Worm (Caenorhabditis elegans) whole organism, young adult: Measurements from ENCODE around the gene eef-1A.2.

Experiments
- B0261.1 ChIP-seq: sonication (generic microtip); optimal IDR thresholded peaks from 2 replicates; lab custom pipeline; 2016; ENCODE audit warnings: mild to moderate bottlenecking, missing genetic modification characterization, moderate library complexity, missing compliant biosample characterization
- C06A6.2 ChIP-seq: fragments of 200-800 bp; sonication (Bioruptor generic); conservative IDR thresholded peaks from 2 replicates; pipeline ENCODE4 v1.3.6; 2022; ENCODE audit warnings: missing genetic modification characterization, missing compliant biosample characterization
- F23B12.7 ChIP-seq: sonication (generic microtip); optimal IDR thresholded peaks from 2 replicates; lab custom pipeline; 2017; ENCODE audit warnings: missing genetic modification characterization, mild to moderate bottlenecking, missing compliant biosample characterization, antibody characterized with exemption, moderate library complexity; ENCODE audit not compliant: insufficient read depth
- F33H1.4 ChIP-seq: fragments of 200-800 bp; sonication (Bioruptor generic); IDR thresholded peaks from 2 replicates; pipeline ENCODE4 v1.3.6; 2022; ENCODE audit warnings: missing genetic modification reagents, missing genetic modification characterization, missing compliant biosample characterization
- F39B2.1 ChIP-seq: fragments of 200-800 bp; sonication (Bioruptor generic); IDR thresholded peaks from 2 replicates; pipeline ENCODE4 v1.3.6; 2022; ENCODE audit warnings: missing genetic modification reagents, missing genetic modification characterization, missing compliant biosample characterization
- ZK185.1 ChIP-seq: sonication (generic microtip); optimal IDR thresholded peaks from 2 replicates; lab custom pipeline; 2016; ENCODE audit warnings: mild to moderate bottlenecking, missing genetic modification characterization, missing compliant biosample characterization; ENCODE audit not compliant: poor library complexity, severe bottlenecking
- akir-1 ChIP-seq: fragments of 200-800 bp; sonication (Bioruptor generic); optimal IDR thresholded peaks from 2 replicates; lab custom pipeline; 2018; ENCODE audit warnings: mild to moderate bottlenecking, missing genetic modification characterization, moderate library complexity, missing compliant biosample characterization
- aptf-2 ChIP-seq: fragments of 200-800 bp; sonication (Bioruptor generic); conservative IDR thresholded peaks from 2 replicates; pipeline ENCODE4 v1.3.6; 2022; ENCODE audit warnings: missing genetic modification reagents, missing genetic modification characterization, missing compliant biosample characterization
- attf-3 ChIP-seq: fragments of 200-800 bp; sonication (Bioruptor generic); conservative IDR thresholded peaks from 2 replicates; pipeline ENCODE4 v1.3.6; 2022; ENCODE audit warnings: missing genetic modification reagents, missing genetic modification characterization, missing compliant biosample characterization
- attf-5 ChIP-seq: fragments of 200-800 bp; sonication (Bioruptor generic); optimal IDR thresholded peaks from 2 replicates; lab custom pipeline; 2018; ENCODE audit warnings: mild to moderate bottlenecking, missing genetic modification characterization, missing compliant biosample characterization
- bed-1 ChIP-seq: fragments of 200-800 bp; sonication (Bioruptor generic); IDR thresholded peaks from 2 replicates; pipeline ENCODE4 v1.3.6; 2022; ENCODE audit warnings: missing genetic modification reagents, missing genetic modification characterization, missing compliant biosample characterization
- ccch-3 ChIP-seq: fragments of 200-800 bp; sonication (Bioruptor generic); optimal IDR thresholded peaks from 2 replicates; lab custom pipeline; 2018; ENCODE audit warnings: mild to moderate bottlenecking, missing genetic modification characterization, missing compliant biosample characterization
- ceh-100 ChIP-seq: fragments of 200-800 bp; sonication (Bioruptor generic); IDR thresholded peaks from 2 replicates; pipeline ENCODE4 v1.3.6; 2022; ENCODE audit warnings: missing genetic modification reagents, missing genetic modification characterization, missing compliant biosample characterization
- ceh-91 ChIP-seq: fragments of 200-800 bp; sonication (Bioruptor generic); IDR thresholded peaks from 2 replicates; pipeline ENCODE4 v1.3.6; 2022; ENCODE audit warnings: missing genetic modification reagents, missing genetic modification characterization, missing compliant biosample characterization
- dox-1 ChIP-seq: fragments of 200-800 bp; sonication (Bioruptor generic); IDR thresholded peaks from 2 replicates; pipeline ENCODE4 v1.3.6; 2022; ENCODE audit warnings: missing genetic modification reagents, missing genetic modification characterization, missing compliant biosample characterization
- egrh-3 ChIP-seq: fragments of 200-800 bp; sonication (Bioruptor generic); IDR thresholded peaks from 2 replicates; pipeline ENCODE4 v1.3.6; 2022; ENCODE audit warnings: missing genetic modification reagents, missing genetic modification characterization, missing compliant biosample characterization
- hlh-12 ChIP-seq: sonication (generic microtip); optimal IDR thresholded peaks from 2 replicates; lab custom pipeline; 2016; ENCODE audit warnings: missing genetic modification characterization, missing compliant biosample characterization
- hmg-1.2 ChIP-seq: fragments of 200-800 bp; sonication (Bioruptor generic); IDR thresholded peaks from 2 replicates; pipeline ENCODE4 v1.3.6; 2022; ENCODE audit warnings: missing genetic modification reagents, missing genetic modification characterization, missing compliant biosample characterization
- hsf-1 ChIP-seq: fragments of 200-800 bp; sonication (Bioruptor generic); IDR thresholded peaks from 2 replicates; pipeline ENCODE4 v1.3.6; 2022; ENCODE audit warnings: missing genetic modification reagents, missing genetic modification characterization, missing compliant biosample characterization
- let-607 ChIP-seq, 2 experiments: fragments of 200-800 bp in 1 of 2; sonication (Bioruptor generic) in 1 of 2; sonication (generic microtip) in 1 of 2; optimal IDR thresholded peaks; 2 replicates each; lab custom pipeline; 2016 to 2018; ENCODE audit warnings: mild to moderate bottlenecking in 2 of 2, missing compliant biosample characterization in 2 of 2, missing genetic modification characterization in 2 of 2, moderate library complexity in 2 of 2, missing genotype in 1 of 2
- lir-1 ChIP-seq: fragments of 200-800 bp; sonication (Bioruptor generic); conservative IDR thresholded peaks from 2 replicates; pipeline ENCODE4 v1.3.6; 2022; ENCODE audit warnings: missing genetic modification reagents, missing genetic modification characterization, missing compliant biosample characterization
- lsy-27 ChIP-seq: sonication (generic microtip); optimal IDR thresholded peaks from 2 replicates; lab custom pipeline; 2017; ENCODE audit warnings: missing genetic modification characterization, mild to moderate bottlenecking, missing compliant biosample characterization, antibody characterized with exemption, missing genotype, borderline replicate concordance; ENCODE audit not compliant: insufficient read depth
- madf-10 ChIP-seq: sonication (generic microtip); optimal IDR thresholded peaks from 2 replicates; lab custom pipeline; 2016; ENCODE audit warnings: mild to moderate bottlenecking, missing genetic modification characterization, missing compliant biosample characterization
- mes-4 ChIP-seq: sonication (generic microtip); optimal IDR thresholded peaks from 2 replicates; lab custom pipeline; 2016; ENCODE audit warnings: missing genotype, missing genetic modification characterization, missing compliant biosample characterization
- mxl-1 ChIP-seq: sonication (generic microtip); optimal IDR thresholded peaks from 2 replicates; lab custom pipeline; 2016; ENCODE audit warnings: missing genetic modification characterization, missing compliant biosample characterization
- nhr-80 ChIP-seq: sonication (generic microtip); optimal IDR thresholded peaks from 2 replicates; lab custom pipeline; 2016; ENCODE audit warnings: missing genetic modification characterization, missing compliant biosample characterization
- nhr-90 ChIP-seq: sonication (generic microtip); optimal IDR thresholded peaks from 2 replicates; lab custom pipeline; 2016; ENCODE audit warnings: missing genotype, mild to moderate bottlenecking, missing genetic modification characterization, missing compliant biosample characterization
- rec-8 ChIP-seq, 2 experiments: sonication (generic microtip); optimal IDR thresholded peaks; 2 replicates each; lab custom pipeline; 2016; ENCODE audit warnings: mild to moderate bottlenecking in 2 of 2, missing genetic modification characterization in 2 of 2, missing genetic modification reagents in 2 of 2, missing genotype in 2 of 2, missing biosample characterization in 1 of 2, missing compliant biosample characterization in 1 of 2, moderate library complexity in 1 of 2
- somi-1 ChIP-seq: fragments of 200-800 bp; sonication (Bioruptor generic); optimal IDR thresholded peaks from 2 replicates; lab custom pipeline; 2018; ENCODE audit warnings: mild to moderate bottlenecking, missing genetic modification characterization, missing compliant biosample characterization
- sptf-2 ChIP-seq: fragments of 200-800 bp; sonication (Bioruptor generic); optimal IDR thresholded peaks from 2 replicates; lab custom pipeline; 2018; ENCODE audit warnings: mild to moderate bottlenecking, missing genetic modification characterization, missing compliant biosample characterization
- tlf-1 ChIP-seq: fragments of 200-800 bp; sonication (Bioruptor generic); optimal IDR thresholded peaks from 2 replicates; lab custom pipeline; 2018; ENCODE audit warnings: mild to moderate bottlenecking, missing genetic modification characterization, missing compliant biosample characterization
- unc-62 ChIP-seq: fragments of 150-350 bp; optimal IDR thresholded peaks from 2 replicates; lab custom pipeline; 2014; ENCODE audit warnings: missing biosample characterization, missing genetic modification reagents, missing genetic modification characterization
- ztf-22 ChIP-seq: fragments of 200-800 bp; sonication (Bioruptor generic); optimal IDR thresholded peaks from 2 replicates; lab custom pipeline; 2018; ENCODE audit warnings: mild to moderate bottlenecking, missing genetic modification characterization, moderate library complexity, missing compliant biosample characterization
- ztf-28 ChIP-seq: fragments of 200-800 bp; sonication (Bioruptor generic); IDR thresholded peaks from 2 replicates; pipeline ENCODE4 v1.3.6; 2022; ENCODE audit warnings: missing genetic modification reagents, missing genetic modification characterization, missing compliant biosample characterization
- ztf-3 ChIP-seq: fragments of 200-800 bp; sonication (Bioruptor generic); optimal IDR thresholded peaks from 2 replicates; lab custom pipeline; 2018; ENCODE audit warnings: mild to moderate bottlenecking, missing genetic modification characterization, missing compliant biosample characterization

The eef-1A.2 gene

DNA sequence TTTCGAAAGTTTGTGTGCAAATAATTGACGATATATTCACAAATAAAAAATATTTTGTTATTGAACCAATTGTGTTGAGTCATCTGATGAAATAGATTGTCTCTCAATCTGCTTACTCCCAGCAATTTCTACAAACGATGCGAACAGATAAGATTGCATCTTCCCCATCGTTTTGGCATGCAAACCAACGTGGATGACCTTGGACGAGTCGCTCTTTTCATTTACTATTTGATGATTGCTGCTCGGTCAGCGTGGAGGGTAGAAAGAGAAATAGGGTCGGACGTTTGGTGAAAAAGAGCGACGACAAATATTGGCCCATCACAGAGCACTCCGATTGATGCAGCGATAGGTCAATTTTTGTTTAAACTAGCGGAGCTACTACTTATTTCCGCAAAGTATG is 2.3 kb downstream of the eef-1A.2 start:
- TF ChIP-seq akir-1 (GFP tag; lab: Kevin White, UChicago) (no peak), ceh-91 (no peak), mes-4 (tag; lab: Kevin White, UChicago) (no peak), ZK185.1 (tag; lab: Kevin White, UChicago) (peak; percentile 7), C06A6.2 (GFP tag; lab: Robert Waterston, UW) (0 out of 2 replicates have a peak, but pooled peaks have one; percentile 20), lsy-27 (no peak), ceh-100 (GFP tag; lab: Robert Waterston, UW) (no peak), ccch-3 (no peak), nhr-80 (peak; percentile 42), attf-3 (no peak), let-607 (tag; optimal IDR thresholded peaks at IDR 0.05; lab: Kevin White, UChicago) (no peak), attf-5 (GFP tag; lab: Kevin White, UChicago) (peak; percentile 20), hmg-1.2 (peak; percentile 5; the same call in 1 of the 2 replicates), nhr-90 (tag; lab: Kevin White, UChicago) (no peak), ztf-28 (no peak), hsf-1 (no peak)

DNA sequence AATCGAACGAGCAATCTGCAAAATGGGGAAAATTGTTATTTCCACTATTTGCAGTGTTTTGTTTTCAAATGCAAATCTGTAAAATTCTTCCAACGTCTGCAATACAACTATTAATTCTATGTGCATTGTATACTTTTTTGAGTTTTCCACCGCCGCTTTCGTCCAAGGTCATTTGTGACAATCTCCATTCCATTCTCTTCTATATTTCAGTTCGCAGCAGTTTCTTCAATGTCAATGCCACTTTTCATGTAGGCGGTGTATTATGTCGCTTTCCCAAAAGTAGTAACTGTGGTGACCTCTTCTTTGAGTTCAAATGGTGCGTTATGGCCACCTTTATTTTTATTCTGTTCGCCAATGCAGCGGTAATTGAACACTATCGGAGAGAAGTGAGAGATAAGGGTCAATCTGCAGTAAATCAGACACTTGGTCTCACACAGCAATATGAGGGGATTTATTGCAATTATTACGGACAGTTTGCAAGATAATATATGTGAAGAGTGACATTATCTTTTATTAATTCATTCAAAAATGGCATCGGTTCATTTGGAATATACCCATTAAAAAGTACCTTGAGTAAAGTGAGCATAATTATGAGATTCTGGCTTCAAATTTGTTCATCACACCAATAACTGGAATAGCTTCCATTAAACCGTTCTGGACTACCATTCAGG is 3.3 kb downstream of the eef-1A.2 start:
- TF ChIP-seq attf-3 (no peak), unc-62 (GFP tag; lab: Kevin White, UChicago) (peak; percentile 26)

DNA sequence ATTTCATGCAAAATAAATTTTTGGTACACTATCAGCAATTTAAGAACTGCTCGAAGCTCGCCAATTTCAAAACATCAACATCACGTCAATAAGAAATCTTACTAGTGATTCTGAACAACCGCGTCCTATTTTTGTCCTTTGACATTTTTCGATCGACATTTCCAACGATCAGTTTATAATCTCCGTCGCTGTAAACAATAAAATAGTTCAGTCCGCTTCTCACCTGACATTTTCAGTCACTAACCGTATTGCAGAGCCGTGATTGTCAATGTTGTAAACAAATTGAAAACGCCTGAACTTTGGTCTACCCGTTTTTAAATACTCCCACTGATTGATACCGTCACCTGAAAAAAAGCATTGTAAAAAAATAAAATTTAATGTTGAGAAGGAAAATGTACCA is 4.5 kb downstream of the eef-1A.2 start:
- no peak for TF ChIP-seq unc-62 (GFP tag; lab: Kevin White, UChicago)
- TF ChIP-seq tlf-1 (GFP tag; lab: Kevin White, UChicago), result no peak
- no peak for TF ChIP-seq somi-1
- no peak for TF ChIP-seq lir-1
- no peak for TF ChIP-seq ZK185.1 (tag; lab: Kevin White, UChicago)
- TF ChIP-seq nhr-80, result peak; percentile 51

DNA sequence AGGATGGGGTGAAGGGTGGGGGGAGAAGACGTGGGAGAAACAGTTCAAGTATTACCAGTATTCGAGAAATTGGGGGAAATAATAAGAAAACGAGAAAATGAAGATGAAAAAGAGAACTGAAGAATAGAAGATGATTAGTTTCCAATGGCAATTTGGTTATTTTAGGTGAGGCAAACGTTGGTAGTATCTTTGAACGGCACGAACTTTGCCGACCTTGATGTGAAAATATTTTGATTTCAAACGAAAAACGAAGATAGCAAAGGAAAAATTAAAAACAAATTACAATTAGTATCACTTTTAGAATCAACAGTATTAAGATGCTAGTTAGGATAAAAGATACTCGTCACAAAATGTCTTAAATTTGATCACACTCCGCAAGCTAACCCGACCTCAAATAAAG is 10.7 kb downstream of the eef-1A.2 start, which contains the start of gene sul-3:
TSS of gene sul-3 (minus strand) at position 101 of the 400 bp plus-strand sequence.
- TF ChIP-seq aptf-2 (GFP tag; lab: Robert Waterston, UW) (no peak), sptf-2 (GFP tag; lab: Kevin White, UChicago) (no peak), B0261.1 (no peak), F33H1.4 (no peak), mxl-1 (no peak), ztf-28 (no peak), dox-1 (GFP tag; lab: Robert Waterston, UW) (no peak), bed-1 (GFP tag; lab: Robert Waterston, UW) (no peak), ZK185.1 (tag; lab: Kevin White, UChicago) (no peak), F39B2.1 (no peak), ztf-22 (GFP tag; lab: Kevin White, UChicago) (no peak), ztf-3 (GFP tag; lab: Kevin White, UChicago) (no peak), F23B12.7 (tag; lab: Kevin White, UChicago) (no peak), hlh-12 (no peak), rec-8 (tag; optimal IDR thresholded peaks at IDR 0.05; lab: Kevin White, UChicago) (no peak), egrh-3 (GFP tag; lab: Robert Waterston, UW) (no peak), madf-10 (tag; lab: Kevin White, UChicago) (no peak)
